Worm (Caenorhabditis elegans): Measurements from ENCODE around the gene sdz-11.

- TF ChIP-seq ama-1 (optimal IDR thresholded peaks at IDR 0.05) (no peak), ceh-82 (tag; optimal IDR thresholded peaks at IDR 0.05) (no peak), nhr-237 (tag; optimal IDR thresholded peaks at IDR 0.05) (no peak), nhr-10 (tag; optimal IDR thresholded peaks at IDR 0.05) (no peak), mdl-1 (tag; optimal IDR thresholded peaks at IDR 0.05) (no peak), ztf-4 (tag; optimal IDR thresholded peaks at IDR 0.05) (no peak), fos-1 (tag; optimal IDR thresholded peaks at IDR 0.05) (no peak)
These were observed 33.2 kb upstream of the sdz-11 start, which contains the start of gene T24E12.1 for ce11 chrII:3785257-3785656.

Measured in whole organism, L2 larva.